Worm (Caenorhabditis elegans) whole organism, L3 larva: ENCODE measurements around the gene ooc-5.

ENCODE experiments used
- R02D3.7 ChIP-seq: fragments of 150-350 bp; optimal IDR thresholded peaks from 2 replicates; lab custom pipeline; 2014; ENCODE audit warnings: missing biosample characterization, missing genetic modification characterization
- aly-2 ChIP-seq: fragments of 150-350 bp; optimal IDR thresholded peaks from 2 replicates; lab custom pipeline; 2014; ENCODE audit warnings: missing biosample characterization, missing genetic modification characterization
- ama-1 ChIP-seq: fragments of 150-350 bp; optimal IDR thresholded peaks from 2 replicates; lab custom pipeline; 2018
- ceh-82 ChIP-seq: fragments of 150-350 bp; optimal IDR thresholded peaks from 2 replicates; lab custom pipeline; 2014; ENCODE audit warnings: missing biosample characterization, missing genetic modification characterization
- elt-1 ChIP-seq: fragments of 150-350 bp; optimal IDR thresholded peaks from 2 replicates; lab custom pipeline; 2014; ENCODE audit warnings: missing biosample characterization, missing genetic modification characterization
- mdl-1 ChIP-seq: fragments of 150-350 bp; optimal IDR thresholded peaks from 2 replicates; lab custom pipeline; 2014; ENCODE audit warnings: missing biosample characterization, missing genetic modification characterization
- nhr-76 ChIP-seq: fragments of 150-350 bp; sonication (generic microtip); optimal IDR thresholded peaks from 5 replicates; lab custom pipeline; 2014; ENCODE audit warnings: missing biosample characterization, missing genetic modification characterization
- pha-4 ChIP-seq: fragments of 150-350 bp; optimal IDR thresholded peaks from 2 replicates; lab custom pipeline; 2014; ENCODE audit warnings: missing biosample characterization, missing genetic modification reagents, missing genetic modification characterization

DNA sequence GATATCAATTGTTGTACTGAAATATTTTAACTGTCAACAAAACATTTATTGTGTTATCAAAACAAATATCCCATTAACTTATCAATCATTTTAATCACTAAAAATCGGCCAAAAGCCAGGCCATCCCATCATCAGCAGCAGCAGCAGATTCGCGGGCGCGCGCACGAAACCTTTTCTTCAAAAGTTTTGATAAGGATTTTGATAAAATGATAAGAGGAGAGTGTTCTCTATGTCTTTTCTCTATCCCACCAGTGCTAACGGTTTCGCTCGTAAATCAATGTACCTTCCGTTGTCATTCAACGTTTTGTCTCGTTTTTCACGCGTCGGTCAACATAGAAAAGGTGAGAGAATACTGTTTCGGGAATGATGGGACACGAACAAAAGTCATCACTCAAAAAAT, 35.1 kb downstream of the ooc-5 start:
- TF ChIP-seq mdl-1 (tag; lab: Kevin White, UChicago) = no peak
- no peak for TF ChIP-seq nhr-76 (tag; lab: Kevin White, UChicago)
- no peak for TF ChIP-seq elt-1 (tag; lab: Kevin White, UChicago)
- no peak for TF ChIP-seq ama-1
- no peak for TF ChIP-seq ceh-82
- TF ChIP-seq pha-4 (tag; lab: Kevin White, UChicago) = no peak
- TF ChIP-seq R02D3.7 = no peak
- no peak for TF ChIP-seq aly-2
